Fruit fly (Drosophila melanogaster) whole organism, prepupa: ENCODE data around the gene Best4.

ENCODE experiments used
- CG10669 ChIP-seq: fragments of 200-800 bp; sonication (Bioruptor generic); optimal IDR thresholded peaks from 3 replicates; lab custom pipeline; 2018; ENCODE audit warnings: missing biosample characterization, mild to moderate bottlenecking, missing genetic modification characterization, moderate library complexity
- CG11762 ChIP-seq: fragments of 200-800 bp; sonication (Bioruptor generic); optimal IDR thresholded peaks from 3 replicates; lab custom pipeline; 2016; ENCODE audit warnings: missing biosample characterization, missing genetic modification characterization; ENCODE audit not compliant: insufficient read depth
- CG11902 ChIP-seq: fragments of 200-800 bp; sonication (Bioruptor generic); optimal IDR thresholded peaks from 3 replicates; lab custom pipeline; 2016; ENCODE audit warnings: missing biosample characterization, missing genetic modification characterization
- CG1621 ChIP-seq: fragments of 200-800 bp; sonication (Bioruptor generic); optimal IDR thresholded peaks from 3 replicates; lab custom pipeline; 2018; ENCODE audit warnings: missing biosample characterization, mild to moderate bottlenecking, missing genetic modification characterization
- CG16779 ChIP-seq: fragments of 200-800 bp; sonication (Bioruptor generic); optimal IDR thresholded peaks from 3 replicates; lab custom pipeline; 2017; ENCODE audit warnings: missing biosample characterization, mild to moderate bottlenecking, missing genetic modification characterization
- CG3032 ChIP-seq: fragments of 200-800 bp; optimal IDR thresholded peaks from 2 replicates; lab custom pipeline; 2019; ENCODE audit warnings: missing biosample characterization, mild to moderate bottlenecking, missing genetic modification characterization, moderate library complexity
- CG34406 ChIP-seq: fragments of 200-800 bp; sonication (Bioruptor generic); optimal IDR thresholded peaks from 3 replicates; lab custom pipeline; 2016; ENCODE audit warnings: missing biosample characterization, missing genetic modification characterization
- CG4318 ChIP-seq: fragments of 200-800 bp; sonication (Bioruptor generic); optimal IDR thresholded peaks from 3 replicates; lab custom pipeline; 2017; ENCODE audit warnings: missing biosample characterization, mild to moderate bottlenecking, missing genetic modification characterization
- CG6808 ChIP-seq: fragments of 200-800 bp; sonication (Bioruptor generic); optimal IDR thresholded peaks from 3 replicates; lab custom pipeline; 2017; ENCODE audit warnings: missing biosample characterization, missing genetic modification characterization, mild to moderate bottlenecking, moderate library complexity, missing genetic modification reagents
- CG6854 ChIP-seq: fragments of 200-800 bp; sonication (Bioruptor generic); optimal IDR thresholded peaks from 2 replicates; lab custom pipeline; 2017; ENCODE audit warnings: missing biosample characterization, mild to moderate bottlenecking, missing genetic modification characterization
- CG7368 ChIP-seq: fragments of 200-800 bp; sonication (Bioruptor generic); optimal IDR thresholded peaks from 3 replicates; lab custom pipeline; 2016; ENCODE audit warnings: missing biosample characterization, missing genetic modification characterization
- CG8119 ChIP-seq: fragments of 200-800 bp; sonication (Bioruptor generic); IDR thresholded peaks from 3 replicates; pipeline ENCODE4 v1.3.6; 2022; ENCODE audit warnings: missing biosample characterization, missing genetic modification characterization
- CG8319 ChIP-seq: fragments of 200-800 bp; sonication (Bioruptor generic); optimal IDR thresholded peaks from 3 replicates; lab custom pipeline; 2016; ENCODE audit warnings: missing biosample characterization, missing genetic modification characterization
- CG8632 ChIP-seq: fragments of 200-800 bp; sonication (Bioruptor generic); optimal IDR thresholded peaks from 3 replicates; lab custom pipeline; 2016; ENCODE audit warnings: missing biosample characterization, missing genetic modification characterization
- Eip75B ChIP-seq: fragments of 200-800 bp; sonication (Bioruptor generic); optimal IDR thresholded peaks from 3 replicates; lab custom pipeline; 2016; ENCODE audit warnings: missing biosample characterization, missing genetic modification characterization
- Eip93F ChIP-seq: fragments of 200-800 bp; sonication (Bioruptor generic); optimal IDR thresholded peaks from 2 replicates; lab custom pipeline; 2016; ENCODE audit warnings: missing biosample characterization, mild to moderate bottlenecking, missing genetic modification characterization
- Hr38 ChIP-seq: sonication (Bioruptor generic); optimal IDR thresholded peaks from 2 replicates; lab custom pipeline; 2016; ENCODE audit warnings: missing biosample characterization, missing genetic modification characterization
- Hr39 ChIP-seq: fragments of 200-800 bp; sonication (Bioruptor generic); optimal IDR thresholded peaks from 2 replicates; lab custom pipeline; 2016; ENCODE audit warnings: missing biosample characterization, missing genetic modification characterization
- Met ChIP-seq: fragments of 200-800 bp; sonication (Bioruptor generic); optimal IDR thresholded peaks from 3 replicates; lab custom pipeline; 2016; ENCODE audit warnings: missing biosample characterization, missing genetic modification characterization
- Smox ChIP-seq: fragments of 200-800 bp; sonication (Bioruptor generic); optimal IDR thresholded peaks from 3 replicates; lab custom pipeline; 2016; ENCODE audit warnings: missing biosample characterization, missing genetic modification characterization
- Sox15 ChIP-seq: fragments of 200-800 bp; sonication (Bioruptor generic); optimal IDR thresholded peaks from 3 replicates; lab custom pipeline; 2016; ENCODE audit warnings: missing biosample characterization, missing genetic modification characterization
- achi ChIP-seq: fragments of 200-800 bp; sonication (Bioruptor generic); optimal IDR thresholded peaks from 3 replicates; lab custom pipeline; 2016; ENCODE audit warnings: missing biosample characterization, missing genetic modification characterization
- acj6 ChIP-seq: fragments of 200-800 bp; sonication (Bioruptor generic); optimal IDR thresholded peaks from 3 replicates; lab custom pipeline; 2016; ENCODE audit warnings: missing biosample characterization, missing genetic modification characterization
- dac ChIP-seq: fragments of 200-800 bp; sonication (Bioruptor generic); optimal IDR thresholded peaks from 2 replicates; lab custom pipeline; 2017; ENCODE audit warnings: missing biosample characterization, mild to moderate bottlenecking, missing genetic modification characterization
- dsx ChIP-seq: fragments of 200-800 bp; optimal IDR thresholded peaks from 3 replicates; lab custom pipeline; 2019; ENCODE audit warnings: missing biosample characterization, mild to moderate bottlenecking, missing genetic modification characterization, moderate library complexity; ENCODE audit not compliant: poor library complexity, severe bottlenecking
- esn ChIP-seq: fragments of 200-800 bp; sonication (Bioruptor generic); optimal IDR thresholded peaks from 2 replicates; lab custom pipeline; 2016; ENCODE audit warnings: missing biosample characterization, mild to moderate bottlenecking, missing genetic modification characterization, moderate library complexity
- fd85E ChIP-seq: fragments of 200-800 bp; sonication (Bioruptor generic); optimal IDR thresholded peaks from 3 replicates; lab custom pipeline; 2016; ENCODE audit warnings: missing biosample characterization, missing genetic modification characterization
- spab ChIP-seq: fragments of 200-800 bp; sonication (Bioruptor generic); optimal IDR thresholded peaks from 2 replicates; lab custom pipeline; 2017; ENCODE audit warnings: missing biosample characterization, mild to moderate bottlenecking, missing genetic modification characterization, missing genetic modification reagents
- ss ChIP-seq, 2 experiments: fragments of 200-800 bp; sonication (Bioruptor generic); optimal IDR thresholded peaks; 2 replicates in 1 of 2; 3 replicates in 1 of 2; lab custom pipeline; 2017 to 2018; ENCODE audit warnings: mild to moderate bottlenecking in 2 of 2, missing biosample characterization in 2 of 2, missing genetic modification characterization in 2 of 2, moderate library complexity in 1 of 2
- svp ChIP-seq: fragments of 200-800 bp; sonication (Bioruptor generic); peaks from one replicate; lab custom pipeline; 2016; ENCODE audit warnings: missing biosample characterization, missing genetic modification characterization
- topi ChIP-seq: fragments of 200-800 bp; sonication (Bioruptor generic); optimal IDR thresholded peaks from 3 replicates; lab custom pipeline; 2016; ENCODE audit warnings: missing biosample characterization, missing genetic modification characterization
- vri ChIP-seq: fragments of 200-800 bp; sonication (Bioruptor generic); optimal IDR thresholded peaks from 3 replicates; lab custom pipeline; 2016; ENCODE audit warnings: missing biosample characterization, mild to moderate bottlenecking, missing genetic modification characterization

Best4 gene

dm6 chr3L:15305036-15305613 is 6.4 kb downstream of the Best4 start (continued):
- TF ChIP-seq spab (GFP tag; lab: Kevin White, UChicago) (no peak), CG3032 (no peak), svp (GFP tag; lab: Kevin White, UChicago) (peak; percentile 81), CG8119 (GFP tag; lab: Robert Waterston, UW) (no peak), CG10669 (GFP tag; lab: Kevin White, UChicago) (no peak), CG11762 (GFP tag; lab: Kevin White, UChicago) (no peak), fd85E (GFP tag; lab: Kevin White, UChicago) (no peak)

dm6 chr3L:15306447-15306846 is 7.7 kb downstream of the Best4 start:
- TF ChIP-seq CG4318 (GFP tag; lab: Kevin White, UChicago), result no peak
- TF ChIP-seq svp (GFP tag; lab: Kevin White, UChicago), result peak; percentile 92

- TF ChIP-seq vri, result no peak
- TF ChIP-seq CG8632 (GFP tag; lab: Kevin White, UChicago), result no peak
- TF ChIP-seq Hr38, result no peak
- no peak for TF ChIP-seq CG8319 (GFP tag; lab: Kevin White, UChicago)
- no peak for TF ChIP-seq CG1621 (tag; lab: Kevin White, UChicago)
- no peak for TF ChIP-seq dac (GFP tag; lab: Kevin White, UChicago)
- TF ChIP-seq Eip93F (GFP tag; lab: Kevin White, UChicago), result no peak
Observed at dm6 chr3L:15311457-15312368, 13.0 kb downstream of the Best4 start.

dm6 chr3L:15314539-15314938 is 15.8 kb downstream of the Best4 start:
- no peak for TF ChIP-seq Eip75B
- TF ChIP-seq CG6808 (GFP tag; lab: Kevin White, UChicago), result no peak
- no peak for TF ChIP-seq dac (GFP tag; lab: Kevin White, UChicago)
- TF ChIP-seq CG11902 (GFP tag; lab: Kevin White, UChicago), result no peak
- no peak for TF ChIP-seq acj6 (GFP tag; lab: Kevin White, UChicago)
- no peak for TF ChIP-seq esn (GFP tag; lab: Kevin White, UChicago)
- no peak for TF ChIP-seq ss (GFP tag; optimal IDR thresholded peaks at IDR 0.05; lab: Kevin White, UChicago)
- TF ChIP-seq CG16779, result no peak
- no peak for TF ChIP-seq Sox15 (GFP tag; lab: Kevin White, UChicago)
- TF ChIP-seq CG6854 (GFP tag; lab: Kevin White, UChicago), result no peak
- no peak for TF ChIP-seq CG34406 (GFP tag; lab: Kevin White, UChicago)
- no peak for TF ChIP-seq Met (GFP tag; lab: Kevin White, UChicago)
- no peak for TF ChIP-seq CG7368 (GFP tag; lab: Kevin White, UChicago)
- no peak for TF ChIP-seq dsx (GFP tag; lab: Kevin White, UChicago)
- no peak for TF ChIP-seq achi (GFP tag; lab: Kevin White, UChicago)
- no peak for TF ChIP-seq Hr39 (GFP tag; lab: Kevin White, UChicago)
- no peak for TF ChIP-seq CG8119 (GFP tag; lab: Robert Waterston, UW)
- no peak for TF ChIP-seq topi (GFP tag; lab: Kevin White, UChicago)
- TF ChIP-seq Smox, result no peak
